Worm (Caenorhabditis elegans) whole organism, young adult: ENCODE measurements around the gene ZC15.3.

Experiments used
- B0019.2 ChIP-seq: fragments of 200-800 bp; sonication (Bioruptor generic); conservative IDR thresholded peaks from 2 replicates; pipeline ENCODE4 v1.3.6; 2022; ENCODE audit warnings: missing genetic modification reagents, missing genetic modification characterization, missing compliant biosample characterization
- B0035.1 ChIP-seq: sonication (generic microtip); optimal IDR thresholded peaks from 2 replicates; lab custom pipeline; 2016; ENCODE audit warnings: missing genetic modification characterization, mild to moderate bottlenecking, missing compliant biosample characterization, missing genotype, missing genetic modification reagents
- B0261.1 ChIP-seq: sonication (generic microtip); optimal IDR thresholded peaks from 2 replicates; lab custom pipeline; 2016; ENCODE audit warnings: mild to moderate bottlenecking, missing genetic modification characterization, moderate library complexity, missing compliant biosample characterization
- B0336.3 ChIP-seq: fragments of 200-800 bp; sonication (Bioruptor generic); IDR thresholded peaks from 2 replicates; pipeline ENCODE4 v1.3.6; 2022; ENCODE audit warnings: missing genetic modification characterization, missing compliant biosample characterization
- C17E4.6 ChIP-seq: fragments of 200-800 bp; sonication (Bioruptor generic); IDR thresholded peaks from 2 replicates; pipeline ENCODE4 v1.3.6; 2022; ENCODE audit warnings: missing genetic modification reagents, missing genetic modification characterization, missing compliant biosample characterization
- D2030.7 ChIP-seq: fragments of 200-800 bp; sonication (Bioruptor generic); IDR thresholded peaks from 2 replicates; pipeline ENCODE4 v1.3.6; 2022; ENCODE audit warnings: missing genetic modification reagents, missing genetic modification characterization, missing compliant biosample characterization
- F22D6.2 ChIP-seq: sonication (generic microtip); optimal IDR thresholded peaks from 2 replicates; lab custom pipeline; 2016; ENCODE audit warnings: mild to moderate bottlenecking, missing genetic modification characterization, missing compliant biosample characterization
- F23B12.7 ChIP-seq: sonication (generic microtip); optimal IDR thresholded peaks from 2 replicates; lab custom pipeline; 2017; ENCODE audit warnings: missing genetic modification characterization, mild to moderate bottlenecking, missing compliant biosample characterization, antibody characterized with exemption, moderate library complexity; ENCODE audit not compliant: insufficient read depth
- F33H1.4 ChIP-seq: fragments of 200-800 bp; sonication (Bioruptor generic); IDR thresholded peaks from 2 replicates; pipeline ENCODE4 v1.3.6; 2022; ENCODE audit warnings: missing genetic modification reagents, missing genetic modification characterization, missing compliant biosample characterization
- F49E8.2 ChIP-seq: sonication (generic microtip); optimal IDR thresholded peaks from 3 replicates; lab custom pipeline; 2017; ENCODE audit warnings: missing genetic modification characterization, mild to moderate bottlenecking, missing compliant biosample characterization, antibody characterized with exemption, moderate library complexity; ENCODE audit not compliant: insufficient read depth
- F57A8.1 ChIP-seq: fragments of 200-800 bp; sonication (Bioruptor generic); optimal IDR thresholded peaks from 2 replicates; lab custom pipeline; 2018; ENCODE audit warnings: mild to moderate bottlenecking, missing genetic modification characterization, moderate library complexity, missing compliant biosample characterization
- K12H6.12 ChIP-seq: fragments of 200-800 bp; sonication (Bioruptor generic); optimal IDR thresholded peaks from 2 replicates; lab custom pipeline; 2018; ENCODE audit warnings: mild to moderate bottlenecking, missing genetic modification characterization, missing compliant biosample characterization
- T07F8.4 ChIP-seq: sonication (generic microtip); optimal IDR thresholded peaks from 2 replicates; lab custom pipeline; 2016; ENCODE audit warnings: mild to moderate bottlenecking, missing genetic modification characterization, moderate library complexity, missing compliant biosample characterization
- Y67H2A.10 ChIP-seq: fragments of 200-800 bp; sonication (Bioruptor generic); conservative IDR thresholded peaks from 2 replicates; pipeline ENCODE4 v1.3.6; 2022; ENCODE audit warnings: missing genetic modification reagents, missing genetic modification characterization, missing compliant biosample characterization
- Y79H2A.3 ChIP-seq: fragments of 200-800 bp; sonication (Bioruptor generic); conservative IDR thresholded peaks from 2 replicates; pipeline ENCODE4 v1.3.6; 2022; ENCODE audit warnings: missing genetic modification reagents, missing genetic modification characterization, missing compliant biosample characterization
- Y95B8A.8 ChIP-seq: fragments of 200-800 bp; sonication (Bioruptor generic); IDR thresholded peaks from 2 replicates; pipeline ENCODE4 v1.3.6; 2022; ENCODE audit warnings: missing genetic modification reagents, missing genetic modification characterization, missing compliant biosample characterization
- akir-1 ChIP-seq: fragments of 200-800 bp; sonication (Bioruptor generic); optimal IDR thresholded peaks from 2 replicates; lab custom pipeline; 2018; ENCODE audit warnings: mild to moderate bottlenecking, missing genetic modification characterization, moderate library complexity, missing compliant biosample characterization
- aptf-2 ChIP-seq: fragments of 200-800 bp; sonication (Bioruptor generic); conservative IDR thresholded peaks from 2 replicates; pipeline ENCODE4 v1.3.6; 2022; ENCODE audit warnings: missing genetic modification reagents, missing genetic modification characterization, missing compliant biosample characterization
- aptf-3 ChIP-seq: fragments of 200-800 bp; sonication (Bioruptor generic); IDR thresholded peaks from 2 replicates; pipeline ENCODE4 v1.3.6; 2022; ENCODE audit warnings: missing genetic modification characterization, missing compliant biosample characterization
- attf-6 ChIP-seq: fragments of 200-800 bp; sonication (Bioruptor generic); IDR thresholded peaks from 2 replicates; pipeline ENCODE4 v1.3.6; 2022; ENCODE audit warnings: missing genetic modification reagents, missing genetic modification characterization, missing compliant biosample characterization
- cebp-2 ChIP-seq: fragments of 200-800 bp; sonication (Bioruptor generic); IDR thresholded peaks from 2 replicates; pipeline ENCODE4 v1.3.6; 2022; ENCODE audit warnings: missing genetic modification characterization, missing compliant biosample characterization
- ceh-27 ChIP-seq: fragments of 200-800 bp; sonication (Bioruptor generic); optimal IDR thresholded peaks from 2 replicates; lab custom pipeline; 2018; ENCODE audit warnings: mild to moderate bottlenecking, missing genetic modification characterization, moderate library complexity, missing compliant biosample characterization
- die-1 ChIP-seq: sonication (generic microtip); optimal IDR thresholded peaks from 2 replicates; lab custom pipeline; 2016; ENCODE audit warnings: missing genotype, mild to moderate bottlenecking, missing genetic modification characterization, missing compliant biosample characterization
- efl-1 ChIP-seq: fragments of 150-350 bp; optimal IDR thresholded peaks from 2 replicates; lab custom pipeline; 2014; ENCODE audit warnings: missing biosample characterization, missing genetic modification reagents, missing genetic modification characterization
- egl-44 ChIP-seq: fragments of 200-800 bp; sonication (Bioruptor generic); IDR thresholded peaks from 2 replicates; pipeline ENCODE4 v1.3.6; 2022; ENCODE audit warnings: missing genetic modification reagents, missing genetic modification characterization, missing compliant biosample characterization
- hlh-26 ChIP-seq: fragments of 200-800 bp; sonication (Bioruptor generic); conservative IDR thresholded peaks from 2 replicates; pipeline ENCODE4 v1.3.6; 2022; ENCODE audit warnings: missing genetic modification reagents, missing genetic modification characterization, missing compliant biosample characterization
- hmg-20 ChIP-seq: fragments of 200-800 bp; sonication (Bioruptor generic); IDR thresholded peaks from 2 replicates; pipeline ENCODE4 v1.3.6; 2022; ENCODE audit warnings: missing genetic modification reagents, missing genetic modification characterization, missing compliant biosample characterization
- hsf-1 ChIP-seq: fragments of 200-800 bp; sonication (Bioruptor generic); IDR thresholded peaks from 2 replicates; pipeline ENCODE4 v1.3.6; 2022; ENCODE audit warnings: missing genetic modification reagents, missing genetic modification characterization, missing compliant biosample characterization
- lin-35 ChIP-seq, 3 experiments: fragments of 150-350 bp in 2 of 3; sonication (generic microtip) in 1 of 3; optimal IDR thresholded peaks; 2 replicates each; lab custom pipeline; 2014 to 2018; ENCODE audit warnings: missing biosample characterization in 3 of 3, missing genetic modification characterization in 3 of 3, missing genetic modification reagents in 3 of 3
- lsl-1 ChIP-seq: fragments of 200-800 bp; sonication (Bioruptor generic); optimal IDR thresholded peaks from 2 replicates; lab custom pipeline; 2018; ENCODE audit warnings: mild to moderate bottlenecking, missing genetic modification characterization, moderate library complexity, missing compliant biosample characterization
- madf-10 ChIP-seq: sonication (generic microtip); optimal IDR thresholded peaks from 2 replicates; lab custom pipeline; 2016; ENCODE audit warnings: mild to moderate bottlenecking, missing genetic modification characterization, missing compliant biosample characterization
- madf-3 ChIP-seq: fragments of 200-800 bp; sonication (Bioruptor generic); IDR thresholded peaks from 2 replicates; pipeline ENCODE4 v1.3.6; 2022; ENCODE audit warnings: missing genetic modification reagents, missing genetic modification characterization, missing compliant biosample characterization
- mel-28 ChIP-seq: sonication (generic microtip); optimal IDR thresholded peaks from 2 replicates; lab custom pipeline; 2016; ENCODE audit warnings: borderline replicate concordance, mild to moderate bottlenecking, missing genetic modification characterization, missing compliant biosample characterization
- mes-4 ChIP-seq: sonication (generic microtip); optimal IDR thresholded peaks from 2 replicates; lab custom pipeline; 2016; ENCODE audit warnings: missing genotype, missing genetic modification characterization, missing compliant biosample characterization
- nfya-2 ChIP-seq: fragments of 200-800 bp; sonication (Bioruptor generic); IDR thresholded peaks from 2 replicates; pipeline ENCODE4 v1.3.6; 2022; ENCODE audit warnings: missing genetic modification reagents, missing genetic modification characterization, missing compliant biosample characterization
- nfyb-1 ChIP-seq: fragments of 200-800 bp; sonication (Bioruptor generic); IDR thresholded peaks from 2 replicates; pipeline ENCODE4 v1.3.6; 2022; ENCODE audit warnings: missing genetic modification reagents, missing genetic modification characterization, missing compliant biosample characterization
- nhr-179 ChIP-seq: sonication (generic microtip); optimal IDR thresholded peaks from 2 replicates; lab custom pipeline; 2016; ENCODE audit warnings: mild to moderate bottlenecking, missing genetic modification characterization, missing compliant biosample characterization
- rec-8 ChIP-seq, 2 experiments: sonication (generic microtip); optimal IDR thresholded peaks; 2 replicates each; lab custom pipeline; 2016; ENCODE audit warnings: mild to moderate bottlenecking in 2 of 2, missing genetic modification characterization in 2 of 2, missing genetic modification reagents in 2 of 2, missing genotype in 2 of 2, missing biosample characterization in 1 of 2, missing compliant biosample characterization in 1 of 2, moderate library complexity in 1 of 2
- tlf-1 ChIP-seq: fragments of 200-800 bp; sonication (Bioruptor generic); optimal IDR thresholded peaks from 2 replicates; lab custom pipeline; 2018; ENCODE audit warnings: mild to moderate bottlenecking, missing genetic modification characterization, missing compliant biosample characterization
- unc-130 ChIP-seq: sonication (generic microtip); optimal IDR thresholded peaks from 2 replicates; lab custom pipeline; 2016; ENCODE audit warnings: missing genetic modification reagents, missing genetic modification characterization, missing compliant biosample characterization
- xnd-1 ChIP-seq: sonication (generic microtip); optimal IDR thresholded peaks from 2 replicates; lab custom pipeline; 2016; ENCODE audit warnings: missing genotype, missing genetic modification reagents, missing genetic modification characterization, missing compliant biosample characterization
- zfh-2 ChIP-seq: fragments of 200-800 bp; sonication (Bioruptor generic); conservative IDR thresholded peaks from 2 replicates; pipeline ENCODE4 v1.3.6; 2022; ENCODE audit warnings: missing genetic modification reagents, missing genetic modification characterization, missing compliant biosample characterization
- zim-3 ChIP-seq: sonication (generic microtip); optimal IDR thresholded peaks from 2 replicates; lab custom pipeline; 2017; ENCODE audit warnings: mild to moderate bottlenecking, missing genetic modification characterization, moderate library complexity, missing compliant biosample characterization
- ztf-25 ChIP-seq: fragments of 200-800 bp; sonication (Bioruptor generic); IDR thresholded peaks from 2 replicates; pipeline ENCODE4 v1.3.6; 2022; ENCODE audit warnings: missing genetic modification reagents, missing genetic modification characterization, missing compliant biosample characterization

Gene ZC15.3

ce11 chrV:20294388-20294787 is 9.0 kb upstream of the ZC15.3 start, which contains the start of gene clec-261:
Gene clec-261 (minus strand): TSS chrV:20294488.
- no peak for TF ChIP-seq madf-3
- no peak for TF ChIP-seq F23B12.7 (tag; lab: Kevin White, UChicago)
- TF ChIP-seq aptf-3 (GFP tag; lab: Robert Waterston, UW) = no peak
- TF ChIP-seq, all 124 proteins: peak for 0

ce11 chrV:20297650-20298049 is 5.7 kb upstream of the ZC15.3 start, which contains the start of gene ZC15.5:
Gene ZC15.5 (plus strand): TSS chrV:20297950.
- TF ChIP-seq T07F8.4 (tag; lab: Kevin White, UChicago) (no peak), D2030.7 (GFP tag; lab: Robert Waterston, UW) (no peak), attf-6 (no peak), zfh-2 (no peak), aptf-2 (GFP tag; lab: Robert Waterston, UW) (no peak), cebp-2 (GFP tag; lab: Robert Waterston, UW) (no peak), hsf-1 (no peak), unc-130 (GFP tag; lab: Kevin White, UChicago) (no peak), mel-28 (tag; lab: Kevin White, UChicago) (no peak), akir-1 (GFP tag; lab: Kevin White, UChicago) (no peak), F49E8.2 (tag; lab: Kevin White, UChicago) (no peak), Y67H2A.10 (GFP tag; lab: Robert Waterston, UW) (no peak), mes-4 (no peak)

ce11 chrV:20305803-20306202 is 2.4 kb downstream of the ZC15.3 start, which contains the start of gene ZC15.1:
Gene ZC15.1 (plus strand): TSS chrV:20306103.
- TF ChIP-seq xnd-1 (tag; lab: Kevin White, UChicago) (no peak), egl-44 (GFP tag; lab: Robert Waterston, UW) (no peak), zim-3 (no peak), efl-1 (GFP tag; lab: Kevin White, UChicago) (no peak), ztf-25 (GFP tag; lab: Robert Waterston, UW) (no peak), nhr-179 (tag; lab: Kevin White, UChicago) (no peak), nfya-2 (GFP tag; lab: Robert Waterston, UW) (no peak), F49E8.2 (tag; lab: Kevin White, UChicago) (no peak), F22D6.2 (tag; lab: Kevin White, UChicago) (no peak), K12H6.12 (tag; lab: Kevin White, UChicago) (no peak), Y95B8A.8 (GFP tag; lab: Robert Waterston, UW) (no peak), B0261.1 (tag; lab: Kevin White, UChicago) (no peak), B0035.1 (tag; lab: Kevin White, UChicago) (no peak), C17E4.6 (no peak), ceh-27 (no peak), madf-10 (tag; lab: Kevin White, UChicago) (no peak), lin-35 (GFP tag; optimal IDR thresholded peaks at IDR 0.05; lab: Kevin White, UChicago) (no peak), lsl-1 (no peak), hsf-1 (no peak), hlh-26 (GFP tag; lab: Robert Waterston, UW) (no peak)

- no peak for TF ChIP-seq hmg-20 (GFP tag; lab: Robert Waterston, UW)
- no peak for TF ChIP-seq F57A8.1 (GFP tag; lab: Kevin White, UChicago)
- TF ChIP-seq tlf-1 = no peak
- TF ChIP-seq nfyb-1 = no peak
- no peak for TF ChIP-seq aptf-2 (GFP tag; lab: Robert Waterston, UW)
- no peak for TF ChIP-seq K12H6.12 (tag; lab: Kevin White, UChicago)
- TF ChIP-seq Y79H2A.3 (GFP tag; lab: Robert Waterston, UW) = no peak
- no peak for TF ChIP-seq rec-8 (tag; optimal IDR thresholded peaks at IDR 0.05; lab: Kevin White, UChicago)
- no peak for TF ChIP-seq B0336.3 (GFP tag; lab: Robert Waterston, UW)
- TF ChIP-seq B0019.2 (GFP tag; lab: Robert Waterston, UW) = no peak
- TF ChIP-seq nfya-2 (GFP tag; lab: Robert Waterston, UW) = no peak
- no peak for TF ChIP-seq die-1
- TF ChIP-seq F33H1.4 (GFP tag; lab: Robert Waterston, UW) = no peak
Measured at ce11 chrV:20310575-20310974, 7.2 kb downstream of the ZC15.3 start, which contains the start of gene ZC15.10. Gene ZC15.10 (plus strand): TSS chrV:20310736.
